Fruit fly (Drosophila melanogaster) whole organism, embryonic: ENCODE data around the gene Cp18.

Source experiments
- Ada2b ChIP-seq: fragments of 200-800 bp; sonication (Bioruptor generic); IDR thresholded peaks from 2 replicates; pipeline ENCODE4 v1.3.6; 2022; ENCODE audit warnings: missing biosample characterization, missing genetic modification characterization
- BEAF-32 ChIP-seq: fragments of 200-800 bp; sonication (Bioruptor generic); optimal IDR thresholded peaks from 3 replicates; lab custom pipeline; 2017; ENCODE audit warnings: missing biosample characterization, missing genetic modification characterization, mild to moderate bottlenecking, moderate library complexity, missing genetic modification reagents
- Bteb2 ChIP-seq: fragments of 200-800 bp; sonication (Bioruptor generic); optimal IDR thresholded peaks from 2 replicates; lab custom pipeline; 2016; ENCODE audit warnings: missing biosample characterization, missing genetic modification characterization
- CG10209 ChIP-seq: fragments of 200-800 bp; sonication (Bioruptor generic); optimal IDR thresholded peaks from 3 replicates; lab custom pipeline; 2017; ENCODE audit warnings: missing biosample characterization, mild to moderate bottlenecking, missing genetic modification characterization, missing genetic modification reagents
- CG1024 ChIP-seq: fragments of 200-800 bp; sonication (Bioruptor generic); IDR thresholded peaks from 2 replicates; pipeline ENCODE4 v1.3.6; 2022; ENCODE audit warnings: missing biosample characterization, missing genetic modification characterization
- CG10565 ChIP-seq: fragments of 200-800 bp; sonication (Bioruptor generic); optimal IDR thresholded peaks from 3 replicates; lab custom pipeline; 2016; ENCODE audit warnings: missing biosample characterization, mild to moderate bottlenecking, missing genetic modification characterization
- CG12219 ChIP-seq: fragments of 200-800 bp; sonication (Bioruptor generic); optimal IDR thresholded peaks from 3 replicates; lab custom pipeline; 2018; ENCODE audit warnings: missing biosample characterization, mild to moderate bottlenecking, missing genetic modification characterization
- CG15011 ChIP-seq: fragments of 200-800 bp; sonication (Bioruptor generic); optimal IDR thresholded peaks from 3 replicates; lab custom pipeline; 2018; ENCODE audit warnings: missing biosample characterization, mild to moderate bottlenecking, missing genetic modification characterization
- CG15479 ChIP-seq: fragments of 200-800 bp; sonication (Bioruptor generic); optimal IDR thresholded peaks from 3 replicates; lab custom pipeline; 2019; ENCODE audit warnings: missing biosample characterization, mild to moderate bottlenecking, missing genetic modification characterization, moderate library complexity
- CG17912 ChIP-seq: fragments of 200-800 bp; sonication (Bioruptor generic); optimal IDR thresholded peaks from 2 replicates; lab custom pipeline; 2018; ENCODE audit warnings: missing biosample characterization, mild to moderate bottlenecking, missing genetic modification characterization
- CG18262 ChIP-seq: fragments of 200-800 bp; optimal IDR thresholded peaks from 3 replicates; lab custom pipeline; 2019; ENCODE audit warnings: missing biosample characterization, mild to moderate bottlenecking, missing genetic modification characterization, moderate library complexity
- CG18599 ChIP-seq: fragments of 200-800 bp; sonication (Bioruptor generic); optimal IDR thresholded peaks from 3 replicates; lab custom pipeline; 2017; ENCODE audit warnings: missing biosample characterization, missing genetic modification characterization, mild to moderate bottlenecking, moderate library complexity, missing genetic modification reagents
- CG2712 ChIP-seq: fragments of 200-800 bp; optimal IDR thresholded peaks from 3 replicates; lab custom pipeline; 2019; ENCODE audit warnings: missing biosample characterization, mild to moderate bottlenecking, missing genetic modification characterization, moderate library complexity
- CG31224 ChIP-seq: fragments of 200-800 bp; sonication (Bioruptor generic); IDR thresholded peaks from 2 replicates; pipeline ENCODE4 v1.3.6; 2022; ENCODE audit warnings: missing biosample characterization, missing genetic modification characterization
- CG31441 ChIP-seq: fragments of 200-800 bp; sonication (Bioruptor generic); IDR thresholded peaks from 2 replicates; pipeline ENCODE4 v1.3.6; 2022; ENCODE audit warnings: missing biosample characterization, missing genetic modification characterization
- CG32772 ChIP-seq: fragments of 200-800 bp; sonication (Bioruptor generic); IDR thresholded peaks from 2 replicates; pipeline ENCODE4 v1.3.6; 2022; ENCODE audit warnings: missing biosample characterization, missing genetic modification characterization
- CG42726 ChIP-seq: fragments of 200-800 bp; sonication (Bioruptor generic); IDR thresholded peaks from 2 replicates; pipeline ENCODE4 v1.3.6; 2022; ENCODE audit warnings: missing biosample characterization, missing genetic modification characterization; ENCODE audit not compliant: partially characterized antibody
- CG6175 ChIP-seq: fragments of 200-800 bp; sonication (Bioruptor generic); IDR thresholded peaks from 3 replicates; pipeline ENCODE4 v1.3.6; 2022; ENCODE audit warnings: missing biosample characterization, missing genetic modification characterization
- CG6654 ChIP-seq: fragments of 200-800 bp; sonication (Bioruptor generic); optimal IDR thresholded peaks from 2 replicates; lab custom pipeline; 2017; ENCODE audit warnings: missing biosample characterization, mild to moderate bottlenecking, missing genetic modification characterization
- CG6689 ChIP-seq: fragments of 200-800 bp; sonication (Bioruptor generic); IDR thresholded peaks from 2 replicates; pipeline ENCODE4 v1.3.6; 2022; ENCODE audit warnings: missing biosample characterization, missing genetic modification characterization
- CG7786 ChIP-seq: fragments of 200-800 bp; sonication (Bioruptor generic); optimal IDR thresholded peaks from 2 replicates; lab custom pipeline; 2016; ENCODE audit warnings: missing biosample characterization, missing genetic modification characterization
- CG7963 ChIP-seq: fragments of 200-800 bp; sonication (Bioruptor generic); IDR thresholded peaks from 3 replicates; pipeline ENCODE4 v1.3.6; 2022; ENCODE audit warnings: missing biosample characterization, missing genetic modification characterization; ENCODE audit not compliant: partially characterized antibody
- CG8290 ChIP-seq, 3 experiments: fragments of 200-800 bp; sonication (Bioruptor generic); optimal IDR thresholded peaks; 2 replicates each; lab custom pipeline; 2016 to 2019; ENCODE audit warnings: missing biosample characterization in 3 of 3, missing genetic modification characterization in 3 of 3, mild to moderate bottlenecking in 2 of 3, moderate library complexity in 1 of 3
- CG8944 ChIP-seq: fragments of 200-800 bp; sonication (Bioruptor generic); optimal IDR thresholded peaks from 3 replicates; lab custom pipeline; 2016; ENCODE audit warnings: missing biosample characterization, missing genetic modification characterization
- CG9727 ChIP-seq: fragments of 200-800 bp; sonication (Bioruptor generic); optimal IDR thresholded peaks from 3 replicates; lab custom pipeline; 2017; ENCODE audit warnings: missing biosample characterization, mild to moderate bottlenecking, missing genetic modification characterization
- Doc2 ChIP-seq: fragments of 200-800 bp; sonication (Bioruptor generic); IDR thresholded peaks from 2 replicates; pipeline ENCODE4 v1.3.6; 2022; ENCODE audit warnings: missing biosample characterization, missing genetic modification characterization
- H15 ChIP-seq: fragments of 200-800 bp; sonication (Bioruptor generic); IDR thresholded peaks from 3 replicates; pipeline ENCODE4 v1.3.6; 2022; ENCODE audit warnings: missing biosample characterization, missing genetic modification characterization
- HLH3B ChIP-seq: fragments of 200-800 bp; sonication (Bioruptor generic); IDR thresholded peaks from 2 replicates; pipeline ENCODE4 v1.3.6; 2022; ENCODE audit warnings: missing biosample characterization, missing genetic modification characterization
- HmgZ ChIP-seq: fragments of 200-800 bp; sonication (Bioruptor generic); optimal IDR thresholded peaks from 2 replicates; lab custom pipeline; 2018; ENCODE audit warnings: missing biosample characterization, mild to moderate bottlenecking, missing genetic modification characterization
- Hmx ChIP-seq: fragments of 200-800 bp; sonication (Bioruptor generic); optimal IDR thresholded peaks from 2 replicates; lab custom pipeline; 2016; ENCODE audit warnings: missing biosample characterization, missing genetic modification characterization
- Pdp1 ChIP-seq, 2 experiments: fragments of 200-800 bp; sonication (Bioruptor generic); optimal IDR thresholded peaks; 3 replicates each; lab custom pipeline; 2016; ENCODE audit warnings: missing biosample characterization in 2 of 2, missing genetic modification characterization in 2 of 2, mild to moderate bottlenecking in 1 of 2, moderate library complexity in 1 of 2
- Stat92E ChIP-seq, 3 experiments: fragments of >200 bp in 2 of 3; fragments of 200-800 bp in 1 of 3; sonication (Bioruptor generic) in 1 of 3; optimal IDR thresholded peaks; 2 replicates each; lab custom pipeline; 2017 to 2019; ENCODE audit warnings: missing biosample characterization in 3 of 3, missing genetic modification characterization in 3 of 3, mild to moderate bottlenecking in 1 of 3, moderate library complexity in 1 of 3
- Tbp ChIP-seq: fragments of >200 bp; optimal IDR thresholded peaks from 2 replicates; lab custom pipeline; 2018; ENCODE audit warnings: missing biosample characterization, missing genetic modification characterization
- ato ChIP-seq: fragments of 200-800 bp; sonication (Bioruptor generic); IDR thresholded peaks from 2 replicates; pipeline ENCODE4 v1.3.6; 2022; ENCODE audit warnings: missing biosample characterization, missing genetic modification characterization; ENCODE audit not compliant: partially characterized antibody
- bab2 ChIP-seq: fragments of 200-800 bp; sonication (Bioruptor generic); optimal IDR thresholded peaks from 2 replicates; lab custom pipeline; 2016; ENCODE audit warnings: missing biosample characterization, missing genetic modification characterization
- bowl ChIP-seq: fragments of 200-800 bp; sonication (Bioruptor generic); IDR thresholded peaks from 2 replicates; pipeline ENCODE4 v1.3.6; 2022; ENCODE audit warnings: missing biosample characterization, missing genetic modification characterization
- corto ChIP-seq: fragments of 200-800 bp; sonication (Bioruptor generic); optimal IDR thresholded peaks from 2 replicates; lab custom pipeline; 2016; ENCODE audit warnings: missing biosample characterization, mild to moderate bottlenecking, missing genetic modification characterization, moderate library complexity
- cwo ChIP-seq: fragments of 200-800 bp; sonication (Bioruptor generic); optimal IDR thresholded peaks from 3 replicates; lab custom pipeline; 2017; ENCODE audit warnings: missing biosample characterization, missing genetic modification characterization, mild to moderate bottlenecking, moderate library complexity, missing genetic modification reagents
- disco-r ChIP-seq: fragments of 200-800 bp; sonication (Bioruptor generic); optimal IDR thresholded peaks from 2 replicates; lab custom pipeline; 2016; ENCODE audit warnings: missing biosample characterization, missing genetic modification characterization
- en ChIP-seq: fragments of 200-800 bp; sonication (Bioruptor generic); optimal IDR thresholded peaks from 2 replicates; lab custom pipeline; 2016; ENCODE audit warnings: missing biosample characterization, missing genetic modification characterization
- exex ChIP-seq: fragments of 200-800 bp; sonication (Bioruptor generic); optimal IDR thresholded peaks from 4 replicates; lab custom pipeline; 2018; ENCODE audit warnings: missing biosample characterization, mild to moderate bottlenecking, missing genetic modification characterization, moderate library complexity
- ham ChIP-seq: fragments of 200-800 bp; sonication (Bioruptor generic); IDR thresholded peaks from 2 replicates; pipeline ENCODE4 v1.3.6; 2022; ENCODE audit warnings: missing biosample characterization, missing genetic modification characterization
- kni ChIP-seq: fragments of 200-800 bp; sonication (Bioruptor generic); optimal IDR thresholded peaks from 3 replicates; lab custom pipeline; 2017; ENCODE audit warnings: mild to moderate bottlenecking, missing biosample characterization, missing genetic modification reagents, missing genetic modification characterization
- lmd ChIP-seq: fragments of 200-800 bp; sonication (Bioruptor generic); IDR thresholded peaks from 2 replicates; pipeline ENCODE4 v1.3.6; 2022; ENCODE audit warnings: missing biosample characterization, missing genetic modification characterization
- nau ChIP-seq: fragments of 200-800 bp; sonication (Bioruptor generic); optimal IDR thresholded peaks from 3 replicates; lab custom pipeline; 2017; ENCODE audit warnings: missing biosample characterization, mild to moderate bottlenecking, missing genetic modification characterization, missing genetic modification reagents
- nmo ChIP-seq: fragments of 200-800 bp; sonication (Bioruptor generic); optimal IDR thresholded peaks from 2 replicates; lab custom pipeline; 2018; ENCODE audit warnings: missing biosample characterization, mild to moderate bottlenecking, missing genetic modification characterization, moderate library complexity
- schlank ChIP-seq: fragments of 200-800 bp; sonication (Bioruptor generic); optimal IDR thresholded peaks from 2 replicates; lab custom pipeline; 2018; ENCODE audit warnings: missing biosample characterization, mild to moderate bottlenecking, missing genetic modification characterization
- sr ChIP-seq: fragments of 200-800 bp; sonication (Bioruptor generic); IDR thresholded peaks from 3 replicates; pipeline ENCODE4 v1.3.6; 2022; ENCODE audit warnings: missing biosample characterization, missing genetic modification characterization
- stc ChIP-seq: fragments of 200-800 bp; sonication (Bioruptor generic); IDR thresholded peaks from 2 replicates; pipeline ENCODE4 v1.3.6; 2022; ENCODE audit warnings: missing biosample characterization, missing genetic modification characterization
- vvl ChIP-seq: fragments of 200-800 bp; sonication (Bioruptor generic); IDR thresholded peaks from 2 replicates; pipeline ENCODE4 v1.3.6; 2022; ENCODE audit warnings: missing biosample characterization, missing genetic modification characterization
- yki ChIP-seq: fragments of >200 bp; optimal IDR thresholded peaks from 3 replicates; lab custom pipeline; 2018

Cp18 gene

DNA sequence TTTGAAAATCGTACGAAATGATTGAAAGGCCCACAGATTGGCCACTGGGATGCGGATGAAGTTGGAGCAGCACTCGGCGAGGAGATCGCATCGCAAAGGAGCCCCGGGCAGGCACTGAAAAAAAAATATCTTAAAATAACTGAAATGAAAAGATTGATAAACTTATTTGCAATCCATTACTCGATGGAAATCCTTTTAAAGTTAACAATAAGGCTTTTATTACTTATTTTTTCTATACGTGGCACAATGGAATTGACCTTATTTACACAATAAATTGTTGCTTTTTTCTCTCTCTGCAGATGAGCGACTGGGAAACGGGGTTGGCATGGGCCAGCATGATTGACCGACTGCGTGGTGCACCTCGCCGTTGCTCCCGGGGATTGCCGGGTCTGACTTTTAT, 24.7 kb downstream of the Cp18 start (continued):
- TF ChIP-seq CG18262, result peak; percentile 65
- no peak for TF ChIP-seq CG8290 (GFP tag; optimal IDR thresholded peaks at IDR 0.05; lab: Kevin White, UChicago)
- TF ChIP-seq CG8290 (tag; optimal IDR thresholded peaks at IDR 0.05; lab: Kevin White, UChicago), result no peak
- no peak for TF ChIP-seq CG7963 (GFP tag; lab: Robert Waterston, UW)
- TF ChIP-seq CG9727 (GFP tag; lab: Kevin White, UChicago), result peak; percentile 20
- peak; percentile 34 for TF ChIP-seq CG18599 (GFP tag; lab: Kevin White, UChicago)
- TF ChIP-seq ato (GFP tag; lab: Robert Waterston, UW), result no peak
- no peak for TF ChIP-seq CG7786 (GFP tag; lab: Kevin White, UChicago)
- no peak for TF ChIP-seq CG15479 (GFP tag; lab: Kevin White, UChicago)
- no peak for TF ChIP-seq ham (GFP tag; lab: Robert Waterston, UW)
- no peak for TF ChIP-seq schlank
- TF ChIP-seq BEAF-32 (GFP tag; lab: Kevin White, UChicago), result no peak
- TF ChIP-seq lmd (GFP tag; lab: Robert Waterston, UW), result peak; percentile 55; the same call in 1 of the 2 replicates
- TF ChIP-seq CG1024 (GFP tag; lab: Robert Waterston, UW), result peak; percentile 52; the same call in 1 of the 2 replicates
- TF ChIP-seq stc (GFP tag; lab: Robert Waterston, UW), result peak; percentile 59; the same call in 1 of the 2 replicates
- TF ChIP-seq HLH3B, result peak; percentile 65
- TF ChIP-seq yki, result no peak
- TF ChIP-seq Stat92E (GFP tag; optimal IDR thresholded peaks at IDR 0.05; lab: Kevin White, UChicago), result no peak
- TF ChIP-seq CG17912 (GFP tag; lab: Kevin White, UChicago), result no peak
- TF ChIP-seq Doc2 (GFP tag; lab: Robert Waterston, UW), result no peak
- TF ChIP-seq Tbp, result no peak
- TF ChIP-seq CG15011 (GFP tag; lab: Kevin White, UChicago), result peak; percentile 8
- peak; percentile 20 for TF ChIP-seq CG6654
- TF ChIP-seq CG31224 (GFP tag; lab: Robert Waterston, UW), result no peak
- peak; percentile 17 to 33 for TF ChIP-seq Pdp1 (GFP tag; optimal IDR thresholded peaks at IDR 0.05; lab: Kevin White, UChicago)
- TF ChIP-seq CG12219 (GFP tag; lab: Kevin White, UChicago), result no peak
- no peak for TF ChIP-seq Hmx
- TF ChIP-seq bab2 (GFP tag; lab: Kevin White, UChicago), result peak; percentile 41
- TF ChIP-seq sr (GFP tag; lab: Robert Waterston, UW), result no peak
- TF ChIP-seq Ada2b (GFP tag; lab: Robert Waterston, UW), result peak; percentile 64; the same call in 1 of the 2 replicates
- TF ChIP-seq bowl (GFP tag; lab: Robert Waterston, UW), result no peak
- TF ChIP-seq nau (GFP tag; lab: Kevin White, UChicago), result peak; percentile 42
- no peak for TF ChIP-seq Bteb2 (GFP tag; lab: Kevin White, UChicago)
- no peak for TF ChIP-seq HmgZ (tag; lab: Kevin White, UChicago)
- no peak for TF ChIP-seq disco-r
- peak; percentile 66 for TF ChIP-seq nmo
- TF ChIP-seq exex (tag; lab: Kevin White, UChicago), result no peak
- no peak for TF ChIP-seq en
- TF ChIP-seq CG2712 (tag; lab: Kevin White, UChicago), result peak; percentile 56
- TF ChIP-seq CG8944 (GFP tag; lab: Kevin White, UChicago), result peak; percentile 23
- peak; percentile 34; the same call in 1 of the 3 replicates for TF ChIP-seq H15 (GFP tag; lab: Robert Waterston, UW)
- no peak for TF ChIP-seq CG6175 (GFP tag; lab: Robert Waterston, UW)
- peak; percentile 62 for TF ChIP-seq CG31441 (GFP tag; lab: Robert Waterston, UW)
- TF ChIP-seq kni (GFP tag; lab: Kevin White, UChicago), result no peak
- peak; percentile 67 for TF ChIP-seq CG6689 (GFP tag; lab: Robert Waterston, UW)
- peak; percentile 50 for TF ChIP-seq CG10209
- TF ChIP-seq CG10565 (GFP tag; lab: Kevin White, UChicago), result no peak
- TF ChIP-seq CG42726 (GFP tag; lab: Robert Waterston, UW), result no peak
- no peak for TF ChIP-seq corto
- no peak for TF ChIP-seq cwo (GFP tag; lab: Kevin White, UChicago)
- peak; percentile 73 for TF ChIP-seq vvl
- TF ChIP-seq CG32772, result peak; percentile 57
